Worm (Caenorhabditis elegans): ENCODE measurements around the gene nlp-80.

Gene nlp-80

DNA sequence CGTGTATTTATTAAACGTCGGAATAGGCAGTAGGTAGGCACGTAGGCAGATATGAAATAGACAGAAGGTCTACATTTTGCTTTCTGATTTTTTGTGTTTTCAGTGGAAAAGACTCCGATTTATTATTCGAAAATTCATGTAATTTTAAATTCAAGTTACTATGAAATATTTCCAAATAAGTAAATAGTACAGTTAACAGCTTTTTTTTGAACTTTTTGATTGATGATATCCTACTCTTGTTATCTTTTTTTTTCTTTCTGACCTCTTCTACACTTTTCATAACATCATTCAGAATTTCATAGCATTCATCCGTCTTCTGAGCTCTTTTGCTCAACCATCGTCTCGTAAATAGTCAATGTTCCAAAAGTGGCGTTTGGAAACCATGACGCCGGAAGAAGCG is 33.2 kb upstream of the nlp-80 start, which contains the start of gene cdkl-1:
TSS of gene cdkl-1 (plus strand) at position 301 of the 400 bp plus-strand sequence.
- TF ChIP-seq tbx-2 (tag; optimal IDR thresholded peaks at IDR 0.05) (no peak), unc-3 (GFP tag; conservative IDR thresholded peaks at IDR 0.05) (no peak), unc-3 (tag; optimal IDR thresholded peaks at IDR 0.05) (no peak)

DNA sequence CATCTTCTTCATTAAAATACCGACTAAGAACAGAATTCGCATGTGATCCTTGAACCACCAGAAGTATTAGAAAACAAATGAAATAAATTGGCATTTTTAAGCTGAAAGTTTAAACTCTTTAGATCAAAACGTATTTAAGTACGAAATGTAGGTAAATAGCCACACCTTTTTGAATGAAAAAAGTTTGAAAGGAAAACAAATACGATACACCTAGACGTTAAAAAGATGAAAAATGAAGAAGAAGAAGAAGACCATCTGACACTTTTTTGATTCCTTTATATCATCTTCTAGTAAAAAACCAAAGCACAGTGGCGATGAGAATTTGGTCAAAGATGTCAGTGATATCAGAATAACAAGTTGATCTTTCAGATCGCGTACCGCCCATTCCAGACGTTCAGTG is 30.5 kb upstream of the nlp-80 start, which contains the start of gene Y42A5A.3:
TSS of gene Y42A5A.3 (minus strand) at position 101 of the 400 bp plus-strand sequence.
- TF ChIP-seq C08G9.2 (tag; optimal IDR thresholded peaks at IDR 0.05) (no peak), eyg-1 (tag; optimal IDR thresholded peaks at IDR 0.05) (no peak), zip-5 (tag; optimal IDR thresholded peaks at IDR 0.05) (no peak), unc-3 (GFP tag; conservative IDR thresholded peaks at IDR 0.05) (no peak), unc-3 (tag; optimal IDR thresholded peaks at IDR 0.05) (no peak), nhr-11 (tag; optimal IDR thresholded peaks at IDR 0.05) (no peak), hlh-30 (tag; optimal IDR thresholded peaks at IDR 0.05; ENCODE audit: insufficient read depth) (no peak), sox-4 (tag; optimal IDR thresholded peaks at IDR 0.05) (no peak), fkh-6 (tag; optimal IDR thresholded peaks at IDR 0.05) (no peak), ahr-1 (tag; optimal IDR thresholded peaks at IDR 0.05) (no peak), tbx-2 (tag; optimal IDR thresholded peaks at IDR 0.05) (no peak), ceh-9 (tag; optimal IDR thresholded peaks at IDR 0.05) (no peak), ceh-45 (GFP tag; IDR thresholded peaks at IDR 0.05) (no peak), dmd-4 (tag; optimal IDR thresholded peaks at IDR 0.05; ENCODE audit: borderline replicate concordance) (no peak), K09A11.1 (tag; optimal IDR thresholded peaks at IDR 0.05; ENCODE audit: insufficient read depth) (no peak), C38D4.7 (GFP tag; optimal IDR thresholded peaks at IDR 0.05) (no peak), nhr-232 (tag; optimal IDR thresholded peaks at IDR 0.05) (no peak), hlh-6 (tag; optimal IDR thresholded peaks at IDR 0.05) (no peak), ceh-24 (tag; optimal IDR thresholded peaks at IDR 0.05) (no peak), fkh-10 (GFP tag; optimal IDR thresholded peaks at IDR 0.05) (no peak)

DNA sequence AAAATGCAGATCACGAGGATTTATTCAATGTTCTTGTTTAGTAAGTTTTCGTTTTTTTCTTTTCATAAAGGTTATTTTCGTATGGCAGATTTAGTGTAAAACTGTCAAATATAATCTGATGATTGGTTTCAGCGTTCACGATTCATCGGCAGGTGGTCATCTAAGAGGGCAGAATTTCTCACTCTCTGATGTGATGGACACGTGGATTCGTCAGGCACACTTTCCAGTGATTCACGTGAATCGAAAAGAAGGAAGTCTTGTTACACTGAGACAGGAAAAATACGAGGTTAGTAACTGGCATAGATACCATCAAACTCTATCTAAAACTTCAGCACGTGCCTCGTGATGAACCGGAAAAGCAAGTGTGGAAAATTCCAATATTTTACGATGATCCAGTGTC is 29.3 kb upstream of the nlp-80 start:
- TF ChIP-seq npax-4 (tag; optimal IDR thresholded peaks at IDR 0.05) (no peak), pha-4 (tag; optimal IDR thresholded peaks at IDR 0.05) (no peak), ceh-9 (tag; optimal IDR thresholded peaks at IDR 0.05) (no peak), hlh-8 (tag; optimal IDR thresholded peaks at IDR 0.05) (no peak), nhr-232 (tag; optimal IDR thresholded peaks at IDR 0.05) (no peak), eyg-1 (tag; optimal IDR thresholded peaks at IDR 0.05) (no peak), ceh-18 (tag; optimal IDR thresholded peaks at IDR 0.05) (no peak), sdc-2 (tag; optimal IDR thresholded peaks at IDR 0.05) (no peak), ahr-1 (tag; optimal IDR thresholded peaks at IDR 0.05) (no peak), gmeb-2 (tag; optimal IDR thresholded peaks at IDR 0.05) (no peak), K09A11.1 (tag; optimal IDR thresholded peaks at IDR 0.05; ENCODE audit: insufficient read depth) (no peak)

DNA sequence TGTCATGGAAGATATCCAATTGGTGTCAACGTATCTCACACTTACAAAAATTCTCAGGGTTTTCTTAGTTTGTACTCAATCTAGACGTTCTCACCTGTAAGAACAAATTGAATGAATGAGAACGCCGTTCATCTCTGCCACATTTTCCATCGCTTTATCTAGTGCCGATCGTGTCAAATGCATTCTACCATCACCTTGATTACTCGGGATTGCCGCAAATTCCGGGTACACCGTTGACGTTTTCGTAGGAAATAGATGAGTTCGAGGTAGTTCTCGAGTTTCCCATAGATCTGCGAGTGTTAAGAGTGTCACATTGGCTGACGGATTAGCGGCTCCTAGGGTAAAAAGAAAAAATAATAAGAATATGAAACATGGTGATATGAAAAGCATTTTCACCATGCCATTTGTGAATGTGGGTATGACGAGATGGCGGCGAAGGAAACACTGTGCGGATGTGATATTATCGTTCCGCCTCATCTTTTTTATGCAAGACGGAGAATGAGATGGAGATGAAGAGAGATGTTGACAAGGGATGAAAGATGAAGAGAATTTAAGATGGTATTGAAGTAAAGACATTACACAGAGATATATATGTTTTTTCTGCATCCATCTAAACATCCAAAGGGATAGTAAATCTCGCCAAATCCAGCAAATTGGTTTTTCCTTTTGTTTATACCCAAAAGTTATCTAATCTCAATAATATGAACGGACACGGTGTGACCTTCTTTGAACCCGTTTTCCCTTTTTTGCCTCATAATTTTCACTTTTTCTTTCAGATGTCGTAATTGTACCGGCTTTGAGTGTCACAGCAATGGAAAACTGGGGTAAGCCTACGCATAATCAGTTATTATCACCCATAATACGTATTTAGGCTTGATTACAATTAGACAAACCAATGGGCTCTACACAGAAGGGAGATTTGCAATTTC is 28.0 kb upstream of the nlp-80 start, which contains the start of gene lact-8:
TSS of gene lact-8 (minus strand) at position 445 of the 929 bp plus-strand sequence.
- no peak for TF ChIP-seq unc-3 (GFP tag; conservative IDR thresholded peaks at IDR 0.05)
- TF ChIP-seq unc-3 (tag; optimal IDR thresholded peaks at IDR 0.05) = no peak
- no peak for TF ChIP-seq pha-2 (tag; optimal IDR thresholded peaks at IDR 0.05)
- no peak for TF ChIP-seq hlh-30 (tag; optimal IDR thresholded peaks at IDR 0.05; ENCODE audit: insufficient read depth)
- peak; percentile 69 for TF ChIP-seq rnt-1 (tag; optimal IDR thresholded peaks at IDR 0.05)

DNA sequence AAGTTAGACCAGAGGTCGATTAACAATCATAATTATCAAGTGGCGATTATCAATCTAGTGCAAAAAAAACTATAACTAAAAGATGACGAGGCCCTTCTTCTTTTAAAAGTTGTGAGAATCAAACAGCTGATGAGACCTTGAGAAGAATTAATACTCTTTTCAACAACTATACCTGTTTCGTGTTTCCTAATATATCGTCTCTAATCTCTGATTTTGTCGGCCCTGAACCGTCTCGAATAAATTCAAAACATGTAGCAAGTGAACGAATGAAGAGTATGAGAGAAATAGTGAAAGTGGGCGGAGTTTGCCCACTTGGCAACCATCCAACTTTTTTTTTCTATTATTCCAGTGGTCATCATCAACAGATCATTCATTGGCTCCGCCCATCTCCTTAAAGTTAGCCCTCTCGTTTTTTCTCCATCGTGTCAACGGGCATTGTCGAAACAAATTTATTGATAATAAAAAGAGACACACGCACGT is 22.1 kb upstream of the nlp-80 start, which contains the start of gene Y42A5A.1:
TSS of gene Y42A5A.1 (plus strand) at position 430 of the 480 bp plus-strand sequence.
- TF ChIP-seq unc-86 (tag; optimal IDR thresholded peaks at IDR 0.05) (no peak), rnt-1 (tag; optimal IDR thresholded peaks at IDR 0.05) (no peak), fax-1 (tag; optimal IDR thresholded peaks at IDR 0.05) (no peak), eyg-1 (tag; optimal IDR thresholded peaks at IDR 0.05) (no peak), ceh-45 (GFP tag; IDR thresholded peaks at IDR 0.05) (no peak), K02D7.2 (tag; optimal IDR thresholded peaks at IDR 0.05) (no peak), ceh-18 (tag; optimal IDR thresholded peaks at IDR 0.05) (no peak), F13H6.1 (tag; optimal IDR thresholded peaks at IDR 0.05) (no peak), syd-9 (tag; optimal IDR thresholded peaks at IDR 0.05) (no peak), pat-9 (tag; optimal IDR thresholded peaks at IDR 0.05) (no peak), unc-55 (GFP tag; optimal IDR thresholded peaks at IDR 0.05) (no peak), ets-4 (tag; optimal IDR thresholded peaks at IDR 0.05) (no peak), hlh-13 (GFP tag; optimal IDR thresholded peaks at IDR 0.05) (no peak), ceh-30 (tag; optimal IDR thresholded peaks at IDR 0.05) (no peak), hlh-30 (tag; optimal IDR thresholded peaks at IDR 0.05; ENCODE audit: insufficient read depth) (no peak), pha-4 (tag; optimal IDR thresholded peaks at IDR 0.05) (no peak), nfya-1 (tag; optimal IDR thresholded peaks at IDR 0.05) (no peak)

Data from whole organism, late embryonic.